Fruit fly (Drosophila melanogaster) whole organism, embryonic: ENCODE measurements around the gene grsm.

Source experiments
- Ada2b ChIP-seq: fragments of 200-800 bp; sonication (Bioruptor generic); IDR thresholded peaks from 2 replicates; pipeline ENCODE4 v1.3.6; 2022; ENCODE audit warnings: missing biosample characterization, missing genetic modification characterization
- C15 ChIP-seq: fragments of 200-800 bp; sonication (Bioruptor generic); IDR thresholded peaks from 3 replicates; pipeline ENCODE4 v1.3.6; 2022; ENCODE audit warnings: missing biosample characterization, missing genetic modification characterization
- CG10959 ChIP-seq: fragments of 200-800 bp; sonication (Bioruptor generic); IDR thresholded peaks from 2 replicates; pipeline ENCODE4 v1.3.6; 2022; ENCODE audit warnings: missing biosample characterization, missing genetic modification characterization
- CG11093 ChIP-seq: fragments of 200-800 bp; sonication (Bioruptor generic); IDR thresholded peaks from 3 replicates; pipeline ENCODE4 v1.3.6; 2022; ENCODE audit warnings: missing biosample characterization, missing genetic modification characterization
- CG11504 ChIP-seq: fragments of 200-800 bp; sonication (Bioruptor generic); optimal IDR thresholded peaks from 3 replicates; lab custom pipeline; 2019; ENCODE audit warnings: missing biosample characterization, mild to moderate bottlenecking, missing genetic modification characterization, moderate library complexity
- CG11723 ChIP-seq: fragments of 200-800 bp; sonication (Bioruptor generic); optimal IDR thresholded peaks from 2 replicates; lab custom pipeline; 2017; ENCODE audit warnings: missing biosample characterization, mild to moderate bottlenecking, missing genetic modification characterization
- CG12769 ChIP-seq: fragments of 200-800 bp; sonication (Bioruptor generic); optimal IDR thresholded peaks from 2 replicates; lab custom pipeline; 2019; ENCODE audit warnings: missing biosample characterization, mild to moderate bottlenecking, missing genetic modification characterization, moderate library complexity
- CG13775 ChIP-seq: fragments of 200-800 bp; sonication (Bioruptor generic); optimal IDR thresholded peaks from 3 replicates; lab custom pipeline; 2017; ENCODE audit warnings: missing biosample characterization, mild to moderate bottlenecking, missing genetic modification characterization
- CG2199 ChIP-seq: fragments of 200-800 bp; sonication (Bioruptor generic); IDR thresholded peaks from 3 replicates; pipeline ENCODE4 v1.3.6; 2022; ENCODE audit warnings: missing biosample characterization, missing genetic modification characterization
- CG34224 ChIP-seq: fragments of 200-800 bp; sonication (Bioruptor generic); IDR thresholded peaks from 3 replicates; pipeline ENCODE4 v1.3.6; 2022; ENCODE audit warnings: missing biosample characterization, missing genetic modification characterization; ENCODE audit not compliant: partially characterized antibody
- CG34376 ChIP-seq: fragments of 200-800 bp; sonication (Bioruptor generic); optimal IDR thresholded peaks from 2 replicates; lab custom pipeline; 2018; ENCODE audit warnings: missing biosample characterization, mild to moderate bottlenecking, missing genetic modification characterization
- CG34422 ChIP-seq: fragments of 200-800 bp; sonication (Bioruptor generic); IDR thresholded peaks from 3 replicates; pipeline ENCODE4 v1.3.6; 2022; ENCODE audit warnings: missing biosample characterization, missing genetic modification characterization
- CG6175 ChIP-seq: fragments of 200-800 bp; sonication (Bioruptor generic); IDR thresholded peaks from 3 replicates; pipeline ENCODE4 v1.3.6; 2022; ENCODE audit warnings: missing biosample characterization, missing genetic modification characterization
- CG7271 ChIP-seq: fragments of 200-800 bp; sonication (Bioruptor generic); optimal IDR thresholded peaks from 2 replicates; lab custom pipeline; 2018; ENCODE audit warnings: missing biosample characterization, mild to moderate bottlenecking, missing genetic modification characterization, moderate library complexity
- CG8089 ChIP-seq: fragments of 200-800 bp; sonication (Bioruptor generic); optimal IDR thresholded peaks from 3 replicates; lab custom pipeline; 2016; ENCODE audit warnings: missing biosample characterization, missing genetic modification characterization
- CG8290 ChIP-seq, 3 experiments: fragments of 200-800 bp; sonication (Bioruptor generic); optimal IDR thresholded peaks; 2 replicates each; lab custom pipeline; 2016 to 2019; ENCODE audit warnings: missing biosample characterization in 3 of 3, missing genetic modification characterization in 3 of 3, mild to moderate bottlenecking in 2 of 3, moderate library complexity in 1 of 3
- CG9797 ChIP-seq: fragments of 200-800 bp; sonication (Bioruptor generic); optimal IDR thresholded peaks from 3 replicates; lab custom pipeline; 2018; ENCODE audit warnings: missing biosample characterization, mild to moderate bottlenecking, missing genetic modification characterization
- Dad ChIP-seq: fragments of 200-800 bp; sonication (Bioruptor generic); optimal IDR thresholded peaks from 3 replicates; lab custom pipeline; 2016; ENCODE audit warnings: missing biosample characterization, missing genetic modification characterization
- Doc2 ChIP-seq: fragments of 200-800 bp; sonication (Bioruptor generic); IDR thresholded peaks from 2 replicates; pipeline ENCODE4 v1.3.6; 2022; ENCODE audit warnings: missing biosample characterization, missing genetic modification characterization
- Doc3 ChIP-seq: fragments of 200-800 bp; sonication (Bioruptor generic); IDR thresholded peaks from 3 replicates; pipeline ENCODE4 v1.3.6; 2022; ENCODE audit warnings: missing biosample characterization, missing genetic modification characterization; ENCODE audit not compliant: partially characterized antibody
- Dref ChIP-seq: fragments of 200-800 bp; sonication (Bioruptor generic); IDR thresholded peaks from 2 replicates; pipeline ENCODE4 v1.3.6; 2022; ENCODE audit warnings: missing biosample characterization, missing genetic modification characterization
- E2f2 ChIP-seq: fragments of 200-800 bp; sonication (Bioruptor generic); IDR thresholded peaks from 2 replicates; pipeline ENCODE4 v1.3.6; 2022; ENCODE audit warnings: missing biosample characterization, missing genetic modification characterization
- H15 ChIP-seq: fragments of 200-800 bp; sonication (Bioruptor generic); IDR thresholded peaks from 3 replicates; pipeline ENCODE4 v1.3.6; 2022; ENCODE audit warnings: missing biosample characterization, missing genetic modification characterization
- HmgZ ChIP-seq: fragments of 200-800 bp; sonication (Bioruptor generic); optimal IDR thresholded peaks from 2 replicates; lab custom pipeline; 2018; ENCODE audit warnings: missing biosample characterization, mild to moderate bottlenecking, missing genetic modification characterization
- Kr ChIP-seq: fragments of 200-800 bp; sonication (Bioruptor generic); optimal IDR thresholded peaks from 2 replicates; lab custom pipeline; 2017; ENCODE audit warnings: missing biosample characterization, mild to moderate bottlenecking, missing genetic modification characterization
- Med ChIP-seq: fragments of 200-800 bp; sonication (Bioruptor generic); peaks from one replicate; lab custom pipeline; 2016; ENCODE audit warnings: missing biosample characterization, missing genetic modification characterization, mild to moderate bottlenecking, inconsistent platforms, moderate library complexity
- Ptx1 ChIP-seq: fragments of 200-800 bp; sonication (Bioruptor generic); IDR thresholded peaks from 2 replicates; pipeline ENCODE4 v1.3.6; 2022; ENCODE audit warnings: missing biosample characterization, missing genetic modification characterization
- Side ChIP-seq: fragments of 200-800 bp; sonication (Bioruptor generic); optimal IDR thresholded peaks from 2 replicates; lab custom pipeline; 2016; ENCODE audit warnings: missing biosample characterization, missing genetic modification characterization
- Stat92E ChIP-seq, 3 experiments: fragments of >200 bp in 2 of 3; fragments of 200-800 bp in 1 of 3; sonication (Bioruptor generic) in 1 of 3; optimal IDR thresholded peaks; 2 replicates each; lab custom pipeline; 2017 to 2019; ENCODE audit warnings: missing biosample characterization in 3 of 3, missing genetic modification characterization in 3 of 3, mild to moderate bottlenecking in 1 of 3, moderate library complexity in 1 of 3
- Xrp1 ChIP-seq: fragments of 200-800 bp; sonication (Bioruptor generic); IDR thresholded peaks from 2 replicates; pipeline ENCODE4 v1.3.6; 2022; ENCODE audit warnings: missing biosample characterization, missing genetic modification characterization
- YL-1 ChIP-seq: fragments of 200-800 bp; sonication (Bioruptor generic); optimal IDR thresholded peaks from 3 replicates; lab custom pipeline; 2017; ENCODE audit warnings: missing biosample characterization, mild to moderate bottlenecking, missing genetic modification characterization
- aop ChIP-seq: fragments of 200-800 bp; sonication (Bioruptor generic); IDR thresholded peaks from 2 replicates; pipeline ENCODE4 v1.3.6; 2022; ENCODE audit warnings: missing biosample characterization, missing genetic modification characterization
- bab2 ChIP-seq: fragments of 200-800 bp; sonication (Bioruptor generic); optimal IDR thresholded peaks from 2 replicates; lab custom pipeline; 2016; ENCODE audit warnings: missing biosample characterization, missing genetic modification characterization
- btn ChIP-seq: fragments of 200-800 bp; sonication (Bioruptor generic); optimal IDR thresholded peaks from 2 replicates; lab custom pipeline; 2016; ENCODE audit warnings: missing biosample characterization, missing genetic modification characterization
- dpn ChIP-seq, 2 experiments: fragments of 200-800 bp; sonication (Bioruptor generic); optimal IDR thresholded peaks; 3 replicates each; lab custom pipeline; 2016; ENCODE audit warnings: missing biosample characterization in 2 of 2, missing genetic modification characterization in 2 of 2
- esg ChIP-seq: fragments of 200-800 bp; sonication (Bioruptor generic); conservative IDR thresholded peaks from 2 replicates; pipeline ENCODE4 v1.3.6; 2022; ENCODE audit warnings: missing biosample characterization, missing genetic modification characterization
- her ChIP-seq: fragments of 200-800 bp; sonication (Bioruptor generic); optimal IDR thresholded peaks from 2 replicates; lab custom pipeline; 2016; ENCODE audit warnings: missing biosample characterization, missing genetic modification characterization
- ind ChIP-seq: fragments of 200-800 bp; sonication (Bioruptor generic); optimal IDR thresholded peaks from 3 replicates; lab custom pipeline; 2016; ENCODE audit warnings: missing biosample characterization, missing genetic modification characterization
- insv ChIP-seq, 2 experiments: fragments of 200-800 bp; sonication (Bioruptor generic); optimal IDR thresholded peaks; 3 replicates each; lab custom pipeline; 2016 to 2018; ENCODE audit warnings: missing biosample characterization in 2 of 2, missing genetic modification characterization in 2 of 2
- lilli ChIP-seq: fragments of 200-800 bp; sonication (Bioruptor generic); optimal IDR thresholded peaks from 3 replicates; lab custom pipeline; 2016; ENCODE audit warnings: missing biosample characterization, missing genetic modification characterization
- lola ChIP-seq, 3 experiments: fragments of >200 bp in 2 of 3; fragments of 200-800 bp in 1 of 3; sonication (Bioruptor generic) in 1 of 3; optimal IDR thresholded peaks; 2 replicates each; lab custom pipeline; 2017 to 2019; ENCODE audit warnings: missing biosample characterization in 3 of 3, missing genetic modification characterization in 3 of 3, mild to moderate bottlenecking in 1 of 3, moderate library complexity in 1 of 3
- onecut ChIP-seq: fragments of 200-800 bp; sonication (Bioruptor generic); IDR thresholded peaks from 2 replicates; pipeline ENCODE4 v1.3.6; 2022; ENCODE audit warnings: missing biosample characterization, missing genetic modification characterization
- p53 ChIP-seq: fragments of 200-800 bp; sonication (Bioruptor generic); optimal IDR thresholded peaks from 2 replicates; lab custom pipeline; 2016; ENCODE audit warnings: missing biosample characterization, missing genetic modification characterization
- pum ChIP-seq: fragments of 200-800 bp; sonication (Bioruptor generic); optimal IDR thresholded peaks from 2 replicates; lab custom pipeline; 2016; ENCODE audit warnings: missing biosample characterization, missing genetic modification characterization
- pzg ChIP-seq: fragments of 200-800 bp; sonication (Bioruptor generic); optimal IDR thresholded peaks from 3 replicates; lab custom pipeline; 2018; ENCODE audit warnings: missing biosample characterization, mild to moderate bottlenecking, missing genetic modification characterization, moderate library complexity
- run ChIP-seq: fragments of 200-800 bp; sonication (Bioruptor generic); optimal IDR thresholded peaks from 3 replicates; lab custom pipeline; 2018; ENCODE audit warnings: missing biosample characterization, mild to moderate bottlenecking, missing genetic modification characterization
- sima ChIP-seq: fragments of 200-800 bp; sonication (Bioruptor generic); optimal IDR thresholded peaks from 2 replicates; lab custom pipeline; 2016; ENCODE audit warnings: missing biosample characterization, missing genetic modification characterization
- so ChIP-seq: fragments of 200-800 bp; sonication (Bioruptor generic); IDR thresholded peaks from 3 replicates; pipeline ENCODE4 v1.3.6; 2022; ENCODE audit warnings: missing biosample characterization, missing genetic modification characterization
- wek ChIP-seq: fragments of 200-800 bp; sonication (Bioruptor generic); optimal IDR thresholded peaks from 3 replicates; lab custom pipeline; 2018; ENCODE audit warnings: missing biosample characterization, mild to moderate bottlenecking, missing genetic modification characterization, moderate library complexity
- z ChIP-seq: fragments of 200-800 bp; sonication (Bioruptor generic); IDR thresholded peaks from 3 replicates; pipeline ENCODE4 v1.3.6; 2022; ENCODE audit warnings: missing biosample characterization, missing genetic modification characterization

The grsm gene

dm6 chr3R:12985828-12986530 is 18.5 kb upstream of the grsm start, which contains the start of gene CG31342:
TSS of gene CG31342 (plus strand) at chr3R:12986041.
- no peak for TF ChIP-seq CG2199
- TF ChIP-seq aop, result no peak
- TF ChIP-seq H15 (GFP tag; lab: Robert Waterston, UW), result no peak
- TF ChIP-seq CG10959 (GFP tag; lab: Robert Waterston, UW), result no peak
- TF ChIP-seq Stat92E (GFP tag; optimal IDR thresholded peaks at IDR 0.05; lab: Kevin White, UChicago), result peak in 1 of 3 experiments; percentile 86
- TF ChIP-seq lilli (GFP tag; lab: Kevin White, UChicago), result peak; percentile 46
- peak; percentile 98 for TF ChIP-seq wek (GFP tag; lab: Kevin White, UChicago)
- TF ChIP-seq run (tag; lab: Kevin White, UChicago), result no peak
- no peak for TF ChIP-seq ind (GFP tag; lab: Kevin White, UChicago)
- TF ChIP-seq CG8089 (GFP tag; lab: Kevin White, UChicago), result no peak
- no peak for TF ChIP-seq z (GFP tag; lab: Robert Waterston, UW)
- peak; percentile 72 for TF ChIP-seq CG34224 (GFP tag; lab: Robert Waterston, UW)
- TF ChIP-seq Doc2 (GFP tag; lab: Robert Waterston, UW), result no peak
- no peak for TF ChIP-seq Ada2b (GFP tag; lab: Robert Waterston, UW)
- no peak for TF ChIP-seq bab2 (GFP tag; lab: Kevin White, UChicago)
- no peak for TF ChIP-seq insv (GFP tag; optimal IDR thresholded peaks at IDR 0.05; lab: Kevin White, UChicago)
- no peak for TF ChIP-seq pum (GFP tag; lab: Kevin White, UChicago)
- TF ChIP-seq CG34422 (GFP tag; lab: Robert Waterston, UW), result no peak
- peak; percentile 44 for TF ChIP-seq pzg (GFP tag; lab: Kevin White, UChicago)
- TF ChIP-seq her (GFP tag; lab: Kevin White, UChicago), result no peak
- TF ChIP-seq YL-1 (GFP tag; lab: Kevin White, UChicago), result peak; percentile 88
- no peak for TF ChIP-seq CG13775 (GFP tag; lab: Kevin White, UChicago)
- no peak for TF ChIP-seq CG11504 (tag; lab: Kevin White, UChicago)
- TF ChIP-seq C15 (GFP tag; lab: Robert Waterston, UW), result no peak
- peak; percentile 39 for TF ChIP-seq HmgZ (tag; lab: Kevin White, UChicago)
- TF ChIP-seq CG11093 (GFP tag; lab: Robert Waterston, UW), result no peak
- peak; percentile 55; the same call in 1 of the 2 replicates for TF ChIP-seq Xrp1
- TF ChIP-seq dpn (GFP tag; optimal IDR thresholded peaks at IDR 0.05; lab: Kevin White, UChicago), result peak in 1 of 2 experiments; percentile 10
- TF ChIP-seq CG8290 (GFP tag; optimal IDR thresholded peaks at IDR 0.05; lab: Kevin White, UChicago), result no peak
- no peak for TF ChIP-seq CG8290 (tag; optimal IDR thresholded peaks at IDR 0.05; lab: Kevin White, UChicago)
- TF ChIP-seq Dad (GFP tag; lab: Kevin White, UChicago), result no peak
- peak in 1 of 3 experiments; percentile 58 for TF ChIP-seq lola (GFP tag; optimal IDR thresholded peaks at IDR 0.05; lab: Kevin White, UChicago)
- TF ChIP-seq Ptx1 (GFP tag; lab: Robert Waterston, UW), result peak; percentile 24; the same call in 1 of the 2 replicates
- TF ChIP-seq CG11723 (GFP tag; lab: Kevin White, UChicago), result no peak
- TF ChIP-seq so, result 0 out of 3 replicates have a peak, but pooled peaks have one; percentile 17
- no peak for TF ChIP-seq esg (GFP tag; lab: Robert Waterston, UW)
- TF ChIP-seq CG12769 (tag; lab: Kevin White, UChicago), result no peak
- no peak for TF ChIP-seq btn (GFP tag; lab: Kevin White, UChicago)
- TF ChIP-seq CG6175 (GFP tag; lab: Robert Waterston, UW), result no peak
- peak; percentile 50 for TF ChIP-seq CG7271 (tag; lab: Kevin White, UChicago)
- no peak for TF ChIP-seq CG9797 (GFP tag; lab: Kevin White, UChicago)
- no peak for TF ChIP-seq onecut (GFP tag; lab: Robert Waterston, UW)
- TF ChIP-seq Dref (GFP tag; lab: Robert Waterston, UW), result peak; percentile 70
- no peak for TF ChIP-seq Side
- no peak for TF ChIP-seq p53 (GFP tag; lab: Kevin White, UChicago)
- peak; percentile 64 for TF ChIP-seq Doc3 (GFP tag; lab: Robert Waterston, UW)
- TF ChIP-seq CG34376 (GFP tag; lab: Kevin White, UChicago), result peak; percentile 38
- peak; percentile 85 for TF ChIP-seq Med (GFP tag; lab: Kevin White, UChicago)
- no peak; the same call in 1 of the 2 replicates for TF ChIP-seq E2f2 (GFP tag; lab: Robert Waterston, UW)
- no peak for TF ChIP-seq sima (GFP tag; lab: Kevin White, UChicago)
- no peak for TF ChIP-seq Kr
